Worm (Caenorhabditis elegans) whole organism, L4 larva: Measurements from ENCODE around the gene col-76.

Experiments used
- F10B5.3 ChIP-seq: sonication (generic microtip); optimal IDR thresholded peaks from 2 replicates; lab custom pipeline; 2016; ENCODE audit warnings: mild to moderate bottlenecking, missing genetic modification characterization, missing compliant biosample characterization
- F37D6.2 ChIP-seq: sonication (generic microtip); optimal IDR thresholded peaks from 2 replicates; lab custom pipeline; 2016; ENCODE audit warnings: mild to moderate bottlenecking, missing genetic modification characterization, missing compliant biosample characterization
- F44E2.7 ChIP-seq: fragments of 200-800 bp; sonication (Bioruptor generic); IDR thresholded peaks from 2 replicates; pipeline ENCODE4 v2.1.2; 2022; ENCODE audit warnings: missing genetic modification characterization, missing compliant biosample characterization
- R02D3.7 ChIP-seq: fragments of 150-350 bp; sonication (generic microtip); optimal IDR thresholded peaks from 3 replicates; lab custom pipeline; 2014; ENCODE audit warnings: missing biosample characterization, missing genetic modification characterization
- T20F7.1 ChIP-seq: fragments of 200-800 bp; sonication (Bioruptor generic); optimal IDR thresholded peaks from 2 replicates; lab custom pipeline; 2018; ENCODE audit warnings: mild to moderate bottlenecking, missing genetic modification characterization, missing compliant biosample characterization
- Y5F2A.4 ChIP-seq: fragments of 200-800 bp; sonication (Bioruptor generic); optimal IDR thresholded peaks from 2 replicates; lab custom pipeline; 2018; ENCODE audit warnings: mild to moderate bottlenecking, missing genetic modification characterization, missing compliant biosample characterization
- ZK337.2 ChIP-seq: fragments of 200-800 bp; sonication (Bioruptor generic); IDR thresholded peaks from 2 replicates; pipeline ENCODE4 v1.3.6; 2022; ENCODE audit warnings: missing genetic modification reagents, missing genetic modification characterization, missing compliant biosample characterization
- aha-1 ChIP-seq: fragments of 150-350 bp; peaks from one replicate; lab custom pipeline; 2014; ENCODE audit warnings: missing biosample characterization, missing genetic modification characterization
- ama-1 ChIP-seq: fragments of 150-350 bp; optimal IDR thresholded peaks from 2 replicates; lab custom pipeline; 2014; ENCODE audit warnings: inconsistent platforms, mixed read lengths
- arid-1 ChIP-seq: fragments of 200-800 bp; sonication (Bioruptor generic); conservative IDR thresholded peaks from 2 replicates; pipeline ENCODE4 v1.3.6; 2022; ENCODE audit warnings: missing genetic modification reagents, missing genetic modification characterization, missing compliant biosample characterization
- attf-4 ChIP-seq: sonication (generic microtip); optimal IDR thresholded peaks from 3 replicates; lab custom pipeline; 2017; ENCODE audit warnings: missing biosample characterization, missing genetic modification characterization
- ceh-20 ChIP-seq: fragments of 200-800 bp; sonication (Bioruptor generic); IDR thresholded peaks from 2 replicates; pipeline ENCODE4 v1.3.6; 2022; ENCODE audit warnings: missing genetic modification reagents, missing genetic modification characterization, missing compliant biosample characterization
- ceh-28 ChIP-seq: fragments of 150-350 bp; optimal IDR thresholded peaks from 2 replicates; lab custom pipeline; 2014; ENCODE audit warnings: missing biosample characterization, missing genetic modification reagents, missing genetic modification characterization
- ceh-44 ChIP-seq: fragments of 200-800 bp; sonication (Bioruptor generic); IDR thresholded peaks from 2 replicates; pipeline ENCODE4 v1.3.6; 2022; ENCODE audit warnings: missing genetic modification reagents, missing genetic modification characterization, missing compliant biosample characterization
- ces-1 ChIP-seq: fragments of 150-350 bp; sonication (generic microtip); optimal IDR thresholded peaks from 4 replicates; lab custom pipeline; 2014; ENCODE audit warnings: missing biosample characterization, missing genetic modification reagents, missing genetic modification characterization
- daf-12 ChIP-seq: fragments of 150-350 bp; optimal IDR thresholded peaks from 2 replicates; lab custom pipeline; 2014; ENCODE audit warnings: missing biosample characterization, missing genetic modification reagents, missing genetic modification characterization
- daf-16 ChIP-seq, 3 experiments: sonication (generic microtip); optimal IDR thresholded peaks; 2 replicates each; lab custom pipeline; 2016 to 2017; ENCODE audit warnings: missing genetic modification characterization in 3 of 3, missing genetic modification reagents in 3 of 3, mild to moderate bottlenecking in 2 of 3, missing compliant biosample characterization in 2 of 3, missing biosample characterization in 1 of 3, moderate library complexity in 1 of 3
- daf-19 ChIP-seq: fragments of 200-800 bp; sonication (Bioruptor generic); conservative IDR thresholded peaks from 2 replicates; pipeline ENCODE4 v1.3.6; 2022; ENCODE audit warnings: missing genetic modification characterization, missing compliant biosample characterization
- dmd-6 ChIP-seq: fragments of 200-800 bp; sonication (Bioruptor generic); IDR thresholded peaks from 2 replicates; pipeline ENCODE4 v1.3.6; 2022; ENCODE audit warnings: missing genetic modification reagents, missing genetic modification characterization, missing compliant biosample characterization
- dpl-1 ChIP-seq: fragments of 150-350 bp; optimal IDR thresholded peaks from 2 replicates; lab custom pipeline; 2014; ENCODE audit warnings: missing biosample characterization, missing genetic modification reagents, missing genetic modification characterization
- duxl-1 ChIP-seq: sonication (generic microtip); optimal IDR thresholded peaks from 2 replicates; lab custom pipeline; 2016; ENCODE audit warnings: mild to moderate bottlenecking, missing genetic modification characterization, moderate library complexity, missing compliant biosample characterization; ENCODE audit not compliant: poor library complexity
- dve-1 ChIP-seq: sonication (generic microtip); optimal IDR thresholded peaks from 2 replicates; lab custom pipeline; 2017; ENCODE audit warnings: antibody characterized with exemption, mild to moderate bottlenecking, missing genetic modification characterization, missing compliant biosample characterization; ENCODE audit not compliant: insufficient read depth
- fkh-10 ChIP-seq: fragments of 150-350 bp; optimal IDR thresholded peaks from 2 replicates; lab custom pipeline; 2014; ENCODE audit warnings: missing biosample characterization, missing genetic modification reagents, missing genetic modification characterization
- fos-1 ChIP-seq: fragments of 150-350 bp; optimal IDR thresholded peaks from 2 replicates; lab custom pipeline; 2014; ENCODE audit warnings: missing biosample characterization, missing genetic modification characterization
- hlh-11 ChIP-seq: fragments of 200-800 bp; sonication (Bioruptor generic); optimal IDR thresholded peaks from 2 replicates; lab custom pipeline; 2018; ENCODE audit warnings: mild to moderate bottlenecking, missing genetic modification characterization, missing compliant biosample characterization
- hlh-30 ChIP-seq: sonication (generic microtip); optimal IDR thresholded peaks from 2 replicates; lab custom pipeline; 2017; ENCODE audit warnings: antibody characterized with exemption, mild to moderate bottlenecking, missing genetic modification characterization, missing compliant biosample characterization; ENCODE audit not compliant: insufficient read depth
- hmg-1.1 ChIP-seq: fragments of 200-800 bp; sonication (Bioruptor generic); IDR thresholded peaks from 2 replicates; pipeline ENCODE4 v1.3.6; 2022; ENCODE audit warnings: missing genetic modification reagents, missing genetic modification characterization, missing compliant biosample characterization
- lim-7 ChIP-seq: fragments of 200-800 bp; sonication (Bioruptor generic); IDR thresholded peaks from 2 replicates; pipeline ENCODE4 v1.3.6; 2022; ENCODE audit warnings: missing genetic modification characterization, missing compliant biosample characterization
- lin-39 ChIP-seq: fragments of 150-350 bp; optimal IDR thresholded peaks from 2 replicates; lab custom pipeline; 2014; ENCODE audit warnings: missing biosample characterization, missing genetic modification reagents, missing genetic modification characterization
- lir-3 ChIP-seq: sonication (generic microtip); optimal IDR thresholded peaks from 2 replicates; lab custom pipeline; 2016; ENCODE audit warnings: mild to moderate bottlenecking, missing genetic modification characterization, missing compliant biosample characterization
- mdl-1 ChIP-seq, 2 experiments: fragments of 150-350 bp in 1 of 2; sonication (generic microtip) in 1 of 2; optimal IDR thresholded peaks; 2 replicates each; lab custom pipeline; 2014 to 2017; ENCODE audit warnings: missing biosample characterization in 2 of 2, missing genetic modification characterization in 2 of 2
- mep-1 ChIP-seq: fragments of 150-350 bp; sonication (generic microtip); optimal IDR thresholded peaks from 3 replicates; lab custom pipeline; 2014; ENCODE audit warnings: missing biosample characterization, missing genetic modification characterization
- mes-2 ChIP-seq: sonication (generic microtip); optimal IDR thresholded peaks from 2 replicates; lab custom pipeline; 2016; ENCODE audit warnings: missing genotype, mild to moderate bottlenecking, missing genetic modification characterization, missing compliant biosample characterization; ENCODE audit not compliant: poor library complexity, severe bottlenecking
- nhr-11 ChIP-seq: fragments of 150-350 bp; optimal IDR thresholded peaks from 2 replicates; lab custom pipeline; 2014; ENCODE audit warnings: missing biosample characterization, missing genetic modification characterization
- nhr-237 ChIP-seq: sonication (generic microtip); optimal IDR thresholded peaks from 2 replicates; lab custom pipeline; 2017; ENCODE audit warnings: missing biosample characterization, missing genetic modification characterization
- nhr-25 ChIP-seq: sonication (generic microtip); optimal IDR thresholded peaks from 2 replicates; lab custom pipeline; 2017; ENCODE audit warnings: missing genetic modification characterization, mild to moderate bottlenecking, missing compliant biosample characterization, antibody characterized with exemption, moderate library complexity, borderline replicate concordance; ENCODE audit not compliant: insufficient read depth
- nhr-42 ChIP-seq: fragments of 200-800 bp; sonication (Bioruptor generic); IDR thresholded peaks from 2 replicates; pipeline ENCODE4 v1.3.6; 2022; ENCODE audit warnings: missing genetic modification characterization, missing compliant biosample characterization
- nhr-48 ChIP-seq: sonication (generic microtip); optimal IDR thresholded peaks from 2 replicates; lab custom pipeline; 2016; ENCODE audit warnings: mild to moderate bottlenecking, missing genetic modification characterization, missing compliant biosample characterization
- nhr-6 ChIP-seq: fragments of 150-350 bp; optimal IDR thresholded peaks from 2 replicates; lab custom pipeline; 2014; ENCODE audit warnings: missing biosample characterization, missing genetic modification characterization
- nhr-76 ChIP-seq: fragments of 150-350 bp; optimal IDR thresholded peaks from 2 replicates; lab custom pipeline; 2014; ENCODE audit warnings: missing biosample characterization, missing genetic modification characterization
- php-3 ChIP-seq: fragments of 200-800 bp; sonication (Bioruptor generic); IDR thresholded peaks from 2 replicates; pipeline ENCODE4 v1.3.6; 2022; ENCODE audit warnings: missing genetic modification reagents, missing genetic modification characterization, missing compliant biosample characterization
- saeg-2 ChIP-seq: fragments of 200-800 bp; sonication (Bioruptor generic); IDR thresholded peaks from 2 replicates; pipeline ENCODE4 v1.3.6; 2022; ENCODE audit warnings: missing genetic modification reagents, missing genetic modification characterization, missing compliant biosample characterization
- spr-1 ChIP-seq: sonication (generic microtip); optimal IDR thresholded peaks from 2 replicates; lab custom pipeline; 2016; ENCODE audit warnings: mild to moderate bottlenecking, missing genetic modification characterization, missing compliant biosample characterization
- tag-97 ChIP-seq: fragments of 200-800 bp; sonication (Bioruptor generic); IDR thresholded peaks from 2 replicates; pipeline ENCODE4 v1.3.6; 2022; ENCODE audit warnings: missing genetic modification characterization, missing compliant biosample characterization
- tra-1 ChIP-seq: fragments of 200-800 bp; sonication (Bioruptor generic); IDR thresholded peaks from 2 replicates; pipeline ENCODE4 v1.3.6; 2022; ENCODE audit warnings: missing genetic modification reagents, missing genetic modification characterization, missing compliant biosample characterization
- unc-39 ChIP-seq: sonication (generic microtip); optimal IDR thresholded peaks from 2 replicates; lab custom pipeline; 2017; ENCODE audit warnings: missing biosample characterization, missing genetic modification characterization
- ztf-11 ChIP-seq: fragments of 150-350 bp; optimal IDR thresholded peaks from 2 replicates; lab custom pipeline; 2014; ENCODE audit warnings: missing biosample characterization, missing genetic modification characterization
- ztf-7 ChIP-seq: fragments of 150-350 bp; optimal IDR thresholded peaks from 2 replicates; lab custom pipeline; 2014; ENCODE audit warnings: missing biosample characterization, missing genetic modification characterization

col-76 gene

ce11 chrII:8181437-8181836, 22.7 kb upstream of the col-76 start, which contains the start of gene dylt-3:
TSS of gene dylt-3 (plus strand) at chrII:8181737.
- no peak for TF ChIP-seq hlh-11 (tag; lab: Kevin White, UChicago)
- no peak for TF ChIP-seq R02D3.7 (tag; lab: Kevin White, UChicago)
- TF ChIP-seq unc-39 (tag; lab: Kevin White, UChicago): no peak
- TF ChIP-seq duxl-1: no peak
- TF ChIP-seq ztf-11: no peak
- no peak for TF ChIP-seq dve-1
- TF ChIP-seq daf-12 (tag; lab: Kevin White, UChicago): no peak
- TF ChIP-seq tag-97 (GFP tag; lab: Robert Waterston, UW): no peak
- no peak for TF ChIP-seq spr-1
- TF ChIP-seq dmd-6 (GFP tag; lab: Robert Waterston, UW): no peak
- TF ChIP-seq ces-1: no peak
- TF ChIP-seq attf-4 (tag; lab: Kevin White, UChicago): no peak
- no peak for TF ChIP-seq F44E2.7 (GFP tag; lab: Robert Waterston, UW)
- no peak for TF ChIP-seq lir-3 (tag; lab: Kevin White, UChicago)

- TF ChIP-seq lin-39 (tag; lab: Kevin White, UChicago): peak; percentile 83
- TF ChIP-seq ZK337.2: no peak
- TF ChIP-seq F37D6.2 (tag; lab: Kevin White, UChicago): peak; percentile 88
- TF ChIP-seq saeg-2 (GFP tag; lab: Robert Waterston, UW): peak; percentile 76; the same call in 1 of the 2 replicates
- TF ChIP-seq nhr-48: peak; percentile 87
- TF ChIP-seq daf-16 (GFP tag; optimal IDR thresholded peaks at IDR 0.05; lab: Kevin White, UChicago): peak; percentile 61 to 87
- peak; percentile 84 for TF ChIP-seq daf-16 (tag; optimal IDR thresholded peaks at IDR 0.05; lab: Kevin White, UChicago)
- TF ChIP-seq lim-7 (GFP tag; lab: Robert Waterston, UW): no peak
- peak; percentile 78; the same call in 1 of the 2 replicates for TF ChIP-seq nhr-42 (GFP tag; lab: Robert Waterston, UW)
- TF ChIP-seq ceh-28 (tag; lab: Kevin White, UChicago): peak; percentile 25
- TF ChIP-seq hlh-11 (tag; lab: Kevin White, UChicago): peak; percentile 94
- no peak for TF ChIP-seq unc-39 (tag; lab: Kevin White, UChicago)
- peak; percentile 98 for TF ChIP-seq hmg-1.1 (GFP tag; lab: Robert Waterston, UW)
- TF ChIP-seq dpl-1 (GFP tag; lab: Kevin White, UChicago): peak; percentile 91
- TF ChIP-seq tra-1 (GFP tag; lab: Robert Waterston, UW): peak; percentile 91
- peak; percentile 87 for TF ChIP-seq ztf-7 (tag; lab: Kevin White, UChicago)
- TF ChIP-seq nhr-25 (tag; lab: Kevin White, UChicago): peak; percentile 93
- peak; percentile 51 to 75 for TF ChIP-seq mdl-1 (tag; optimal IDR thresholded peaks at IDR 0.05; lab: Kevin White, UChicago)
- TF ChIP-seq nhr-6 (tag; lab: Kevin White, UChicago): peak; percentile 98
- TF ChIP-seq fos-1 (tag; lab: Kevin White, UChicago): peak; percentile 9
- TF ChIP-seq F10B5.3 (tag; lab: Kevin White, UChicago): peak; percentile 85
- TF ChIP-seq nhr-76 (tag; lab: Kevin White, UChicago): peak; percentile 2
- peak; percentile 99 for TF ChIP-seq mep-1 (tag; lab: Kevin White, UChicago)
- TF ChIP-seq php-3 (GFP tag; lab: Robert Waterston, UW): peak; percentile 96
- TF ChIP-seq nhr-11: peak; percentile 95
- peak; percentile 49 for TF ChIP-seq nhr-237 (tag; lab: Kevin White, UChicago)
- peak; percentile 91 for TF ChIP-seq spr-1
- TF ChIP-seq ceh-20 (GFP tag; lab: Robert Waterston, UW): peak; percentile 92
- TF ChIP-seq hlh-30 (tag; lab: Kevin White, UChicago): peak; percentile 90
- TF ChIP-seq T20F7.1 (GFP tag; lab: Kevin White, UChicago): peak; percentile 93
- TF ChIP-seq ama-1: no peak
- TF ChIP-seq arid-1 (GFP tag; lab: Robert Waterston, UW): peak; percentile 93
- TF ChIP-seq mes-2 (tag; lab: Kevin White, UChicago): peak; percentile 98
- no peak for TF ChIP-seq daf-19
- TF ChIP-seq ceh-44: peak; percentile 53; the same call in 1 of the 2 replicates
- no peak for TF ChIP-seq ztf-11
- peak; percentile 98 for TF ChIP-seq dve-1
- TF ChIP-seq duxl-1: peak; percentile 92
- peak; percentile 41 for TF ChIP-seq Y5F2A.4
- TF ChIP-seq aha-1: peak; percentile 85
- TF ChIP-seq fkh-10 (GFP tag; lab: Kevin White, UChicago): peak; percentile 97
These were observed 19.1 kb upstream of the col-76 start, which contains the start of the genes mig-5 and cct-1 for ce11 chrII:8185016-8185493. TSS of gene mig-5 (minus strand) at chrII:8185023. TSS of gene cct-1 (plus strand) at chrII:8185443.
